Worm (Caenorhabditis elegans): ENCODE results near the gene gad-1.
A peak's percentile ranks its signal among the peaks of the same experiment; 100 is the strongest.

The gad-1 gene

DNA sequence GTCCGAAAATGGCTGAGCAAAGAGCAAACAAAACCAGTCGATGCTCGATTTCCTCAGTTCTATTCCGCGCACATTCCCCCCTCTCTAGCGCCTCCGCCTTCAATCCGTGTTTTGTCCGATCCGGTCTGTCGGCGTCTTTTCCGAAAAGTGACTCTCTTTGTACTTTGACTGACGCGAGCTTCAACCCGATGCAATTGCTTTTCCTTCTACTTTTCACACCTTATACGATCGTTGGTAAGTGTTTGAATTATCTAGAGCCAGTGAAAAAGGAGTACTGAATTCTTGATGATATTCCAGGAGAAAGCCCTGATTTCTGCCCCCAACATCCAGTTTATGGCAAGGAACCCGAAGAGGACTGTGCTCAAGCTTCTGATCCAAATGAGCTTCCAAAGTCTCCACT, 18.3 kb downstream of the gad-1 start, which contains the start of gene cht-6:
Gene cht-6, plus strand, starts transcription at position 9 of the 400 bp plus-strand sequence.
- TF ChIP-seq Y116A8C.19 (tag; optimal IDR thresholded peaks at IDR 0.05; ENCODE audit: borderline replicate concordance) = no peak
- no peak for TF ChIP-seq C16A3.4 (tag; optimal IDR thresholded peaks at IDR 0.05)
- TF ChIP-seq elt-3 (tag; optimal IDR thresholded peaks at IDR 0.05) = no peak
- no peak for TF ChIP-seq isw-1 (GFP tag; IDR thresholded peaks at IDR 0.05)

DNA sequence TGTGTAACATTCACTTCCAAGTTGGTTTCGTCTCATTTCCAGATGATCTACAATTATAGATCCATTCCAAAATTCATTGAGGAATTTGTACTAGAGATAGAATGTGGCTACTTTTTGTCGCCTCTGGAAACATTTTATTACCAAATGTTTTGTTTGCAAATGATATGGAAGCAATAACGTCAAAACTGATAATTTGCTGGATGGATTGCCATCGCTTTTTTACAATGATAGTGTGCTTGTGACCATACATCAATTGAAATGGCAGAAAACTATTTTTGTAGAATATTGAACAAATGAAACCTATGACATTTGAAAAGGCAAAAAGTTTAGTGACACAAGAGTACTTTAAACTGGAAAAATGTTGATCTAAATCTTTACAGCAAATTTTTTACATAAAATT, 18.8 kb downstream of the gad-1 start:
- TF ChIP-seq efl-1 (optimal IDR thresholded peaks at IDR 0.05) = no peak
- TF ChIP-seq efl-1 (GFP tag; optimal IDR thresholded peaks at IDR 0.05 in 1 of 2) = peak in 1 of 2 experiments; percentile 11
- peak; percentile 51 for TF ChIP-seq elt-2 (tag; optimal IDR thresholded peaks at IDR 0.05)
- TF ChIP-seq hpl-2 (GFP tag; optimal IDR thresholded peaks at IDR 0.05) = no peak

DNA sequence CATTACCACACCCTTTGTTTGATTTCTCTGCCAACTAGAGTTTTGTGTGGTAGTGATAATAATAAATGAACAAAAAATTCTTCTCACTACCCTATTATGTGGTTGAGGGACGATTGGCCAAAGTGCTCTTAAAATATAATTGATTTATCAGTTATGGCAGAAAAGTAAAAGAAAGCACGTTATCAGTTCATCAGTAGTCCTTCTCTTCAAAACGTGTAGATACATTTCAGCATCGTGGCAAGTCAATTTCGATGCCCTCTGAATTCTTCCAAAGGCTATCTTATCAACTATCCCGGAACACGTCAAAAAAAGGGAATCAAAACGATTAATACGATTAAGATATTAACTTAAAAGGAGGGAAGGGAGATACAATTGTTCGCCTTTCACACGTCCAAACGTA, 20.2 kb downstream of the gad-1 start:
- TF ChIP-seq lin-35 (GFP tag; optimal IDR thresholded peaks at IDR 0.05) (peak in 1 of 2 experiments; percentile 5), nhr-11 (tag; optimal IDR thresholded peaks at IDR 0.05) (no peak), elt-2 (tag; optimal IDR thresholded peaks at IDR 0.05) (peak; percentile 96), vab-15 (tag; optimal IDR thresholded peaks at IDR 0.05) (no peak)

DNA sequence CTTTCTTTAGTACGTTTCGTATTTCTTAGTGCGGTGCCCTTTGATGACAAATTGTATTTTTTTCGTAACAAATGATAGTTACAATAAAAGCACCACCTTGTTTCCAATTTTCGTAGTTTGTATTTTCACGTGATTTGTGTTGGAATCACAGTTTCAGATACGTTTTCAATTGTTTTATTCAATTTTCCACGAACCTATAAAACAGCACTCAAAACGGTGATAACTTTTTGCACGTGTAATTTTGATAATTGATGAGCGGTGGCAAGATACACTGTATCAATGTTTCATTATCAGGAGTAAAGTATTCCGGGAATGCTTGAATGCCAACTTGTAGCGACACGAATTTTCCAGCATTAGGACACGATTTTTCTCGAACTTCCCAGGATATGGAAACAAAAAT, 22.1 kb downstream of the gad-1 start:
- TF ChIP-seq nhr-71 (tag; optimal IDR thresholded peaks at IDR 0.05) = peak; percentile 21
- TF ChIP-seq unc-130 (tag; optimal IDR thresholded peaks at IDR 0.05) = no peak
- no peak for TF ChIP-seq lin-15B (tag; optimal IDR thresholded peaks at IDR 0.05)
- TF ChIP-seq ceh-63 (GFP tag; optimal IDR thresholded peaks at IDR 0.05) = no peak
- no peak for TF ChIP-seq efl-1 (optimal IDR thresholded peaks at IDR 0.05)
- TF ChIP-seq efl-1 (GFP tag; optimal IDR thresholded peaks at IDR 0.05 in 1 of 2) = peak in 1 of 2 experiments; percentile 37
- peak; percentile 8 for TF ChIP-seq lin-14 (GFP tag; optimal IDR thresholded peaks at IDR 0.05)
- peak in 1 of 2 experiments; percentile 14 for TF ChIP-seq lin-35 (GFP tag; optimal IDR thresholded peaks at IDR 0.05)
- TF ChIP-seq elt-2 (tag; optimal IDR thresholded peaks at IDR 0.05) = peak; percentile 95
- TF ChIP-seq nhr-20 (tag; optimal IDR thresholded peaks at IDR 0.05) = peak; percentile 50
- TF ChIP-seq unc-98 (GFP tag; IDR thresholded peaks at IDR 0.05) = no peak
- no peak for TF ChIP-seq snpc-4 (tag; optimal IDR thresholded peaks at IDR 0.05)
- TF ChIP-seq tlp-1 (tag; optimal IDR thresholded peaks at IDR 0.05) = peak; percentile 10
- peak in 1 of 2 experiments; percentile 8 for TF ChIP-seq mdl-1 (tag; optimal IDR thresholded peaks at IDR 0.05)

DNA sequence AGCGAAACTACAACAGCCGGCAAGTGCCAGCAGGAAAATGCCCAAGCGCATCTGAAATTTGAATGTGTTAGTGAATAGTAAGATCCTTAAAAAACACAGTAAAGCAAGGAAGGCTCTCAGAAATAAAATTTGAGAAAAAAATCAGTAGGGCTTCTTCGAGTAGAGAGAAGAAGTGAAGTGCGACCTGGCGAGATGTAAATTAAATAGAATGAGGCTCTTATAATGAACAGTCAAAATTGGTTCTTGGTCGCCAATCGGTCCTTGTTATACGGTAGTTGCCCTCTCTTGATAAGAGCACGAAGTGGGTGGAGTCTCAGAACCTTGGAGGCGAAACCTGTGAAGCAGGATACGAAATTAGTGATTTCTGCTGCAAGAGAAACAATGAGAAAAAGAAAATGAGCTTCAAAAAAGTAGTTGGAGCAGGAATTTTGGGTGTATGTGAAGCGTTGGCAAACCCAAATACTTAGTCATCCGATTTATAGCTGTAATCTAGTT, 24.5 kb downstream of the gad-1 start, which contains the start of gene bcf-1:
Gene bcf-1, minus strand, starts transcription at position 51 of the 495 bp plus-strand sequence.
- peak; percentile 3 for TF ChIP-seq elt-2 (tag; optimal IDR thresholded peaks at IDR 0.05)
- TF ChIP-seq lsy-2 (tag; optimal IDR thresholded peaks at IDR 0.05) = no peak
- no peak for TF ChIP-seq lin-15B (tag; optimal IDR thresholded peaks at IDR 0.05)

DNA sequence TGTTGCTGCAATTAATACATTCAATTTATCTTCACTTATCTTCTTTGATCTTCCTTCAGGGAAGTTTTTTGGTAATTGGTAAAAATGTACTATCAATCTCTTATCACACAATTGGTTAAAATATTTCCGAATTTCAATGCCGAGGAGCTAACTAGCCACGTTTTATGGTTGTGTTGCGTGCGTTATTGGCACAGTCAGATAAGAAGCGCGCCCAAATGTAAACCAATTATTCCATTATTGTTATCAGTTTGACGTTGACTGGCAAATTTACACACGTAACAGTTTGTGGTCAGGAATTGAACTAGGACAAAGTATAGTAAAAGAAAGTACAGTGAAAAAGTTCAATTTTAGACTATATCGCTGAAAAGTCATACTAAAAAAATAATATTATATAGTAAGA, 25.7 kb downstream of the gad-1 start:
- TF ChIP-seq pag-3 (tag; optimal IDR thresholded peaks at IDR 0.05; ENCODE audit: borderline replicate concordance, insufficient read depth) = no peak
- TF ChIP-seq lin-14 (GFP tag; optimal IDR thresholded peaks at IDR 0.05) = peak; percentile 17
- no peak for TF ChIP-seq tbx-2 (tag; optimal IDR thresholded peaks at IDR 0.05)
- no peak for TF ChIP-seq ztf-4 (tag; optimal IDR thresholded peaks at IDR 0.05)
- peak in 1 of 2 experiments; percentile 32 for TF ChIP-seq lin-35 (GFP tag; optimal IDR thresholded peaks at IDR 0.05)
- TF ChIP-seq ceh-88 (GFP tag; IDR thresholded peaks at IDR 0.05) = no peak
- no peak for TF ChIP-seq fkh-10 (GFP tag; optimal IDR thresholded peaks at IDR 0.05)
- TF ChIP-seq elt-2 (tag; optimal IDR thresholded peaks at IDR 0.05) = peak; percentile 77
- TF ChIP-seq hpl-2 (GFP tag; optimal IDR thresholded peaks at IDR 0.05) = no peak

DNA sequence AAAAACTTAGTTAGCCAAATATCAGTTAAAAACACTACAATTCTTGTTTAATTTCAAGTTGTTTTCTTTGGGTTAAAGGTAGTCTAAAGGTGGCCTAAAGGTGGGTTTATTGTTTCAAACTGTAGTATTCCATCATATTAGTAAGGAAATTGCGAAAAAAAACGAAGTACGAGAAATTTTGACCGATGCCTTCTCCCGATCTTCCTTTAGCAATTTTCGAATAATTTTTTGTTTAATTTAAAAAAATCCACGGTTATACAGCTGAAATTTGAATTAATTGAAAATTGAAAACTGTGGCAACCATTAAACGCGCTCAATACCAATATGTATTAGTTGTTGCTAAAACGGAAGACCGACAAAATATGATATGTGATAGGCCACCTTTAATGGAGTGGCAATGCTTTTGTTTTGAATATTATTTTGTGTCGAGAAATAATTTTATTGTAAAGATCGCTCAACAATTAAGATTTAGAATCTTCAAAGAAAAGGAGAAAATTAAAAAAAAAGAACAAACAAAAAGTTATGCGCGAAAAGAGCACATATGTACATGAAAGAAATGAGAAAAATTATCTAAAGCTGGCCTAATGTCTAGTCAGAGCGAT, 32.2 kb downstream of the gad-1 start:
- peak; percentile 52 for TF ChIP-seq aly-2 (tag; optimal IDR thresholded peaks at IDR 0.05)
- TF ChIP-seq unc-86 (tag; optimal IDR thresholded peaks at IDR 0.05) = no peak
- no peak for TF ChIP-seq ceh-63 (GFP tag; optimal IDR thresholded peaks at IDR 0.05)
- TF ChIP-seq unc-130 (tag; optimal IDR thresholded peaks at IDR 0.05) = no peak
